Fruit fly (Drosophila melanogaster): ENCODE data around the gene CG13077.
A peak's percentile ranks its signal among the peaks of the same experiment; 100 is the strongest.

Gene CG13077

DNA sequence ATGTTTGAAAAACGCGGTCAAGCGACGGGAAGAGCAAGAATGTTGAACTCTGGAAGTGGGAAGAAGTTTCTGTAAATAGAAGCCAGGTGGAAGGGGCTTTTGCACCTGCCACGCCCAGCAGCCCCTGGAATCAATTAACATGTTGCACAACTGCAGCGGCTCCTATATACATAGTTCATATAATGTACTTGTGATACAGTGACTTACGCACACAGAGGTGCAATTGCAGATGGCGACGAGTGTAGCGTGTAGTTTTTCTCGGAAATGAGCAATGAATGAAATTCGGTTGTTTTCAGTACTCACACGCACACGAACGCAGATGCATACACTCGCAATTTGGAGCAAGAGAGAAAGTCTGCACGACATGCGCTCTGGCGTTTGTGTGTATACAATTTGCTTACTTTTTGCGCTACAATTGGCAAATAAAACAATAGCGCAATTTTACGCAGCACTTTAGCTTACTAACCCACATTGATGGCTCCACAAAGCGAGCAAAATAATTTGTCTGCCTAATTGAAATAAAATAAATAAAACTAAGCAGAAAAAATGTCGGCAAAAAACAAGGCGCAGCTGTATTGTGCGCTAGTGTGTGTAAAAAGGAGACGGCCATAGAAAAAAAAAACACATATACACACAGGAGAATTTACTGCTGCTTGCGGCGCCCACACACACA lies 10.8 kb downstream of the CG13077 start (continued):
- TF ChIP-seq Hr4 (GFP tag; optimal IDR thresholded peaks at IDR 0.05) (no peak), lz (GFP tag; optimal IDR thresholded peaks at IDR 0.05) (no peak), esn (GFP tag; optimal IDR thresholded peaks at IDR 0.05) (no peak), Ets21C (GFP tag; optimal IDR thresholded peaks at IDR 0.05) (no peak), Smox (GFP tag; optimal IDR thresholded peaks at IDR 0.05) (no peak), CG6163 (GFP tag; IDR thresholded peaks at IDR 0.05) (peak; percentile 63; the same call in 2 of the 3 replicates), Blimp-1 (GFP tag; optimal IDR thresholded peaks at IDR 0.05) (peak; percentile 12), Sox102F (GFP tag; optimal IDR thresholded peaks at IDR 0.05) (peak; percentile 1), spab (GFP tag; optimal IDR thresholded peaks at IDR 0.05) (no peak), CG10669 (GFP tag; optimal IDR thresholded peaks at IDR 0.05) (no peak), eg (GFP tag; IDR thresholded peaks at IDR 0.05) (0 out of 3 replicates have a peak, but pooled peaks have one; percentile 33), CG7368 (GFP tag; optimal IDR thresholded peaks at IDR 0.05) (no peak), CG34406 (GFP tag; optimal IDR thresholded peaks at IDR 0.05) (no peak), CG9139 (GFP tag; optimal IDR thresholded peaks at IDR 0.05) (no peak), fkh (GFP tag; optimal IDR thresholded peaks at IDR 0.05) (peak; percentile 73), CG11762 (GFP tag; optimal IDR thresholded peaks at IDR 0.05; ENCODE audit: insufficient read depth) (no peak), CG11294 (GFP tag; IDR thresholded peaks at IDR 0.05) (no peak), net (GFP tag; optimal IDR thresholded peaks at IDR 0.05) (no peak), fd59A (GFP tag; optimal IDR thresholded peaks at IDR 0.05) (peak; percentile 31), CG8119 (GFP tag; IDR thresholded peaks at IDR 0.05) (no peak), CG3919 (GFP tag; optimal IDR thresholded peaks at IDR 0.05) (no peak), OdsH (GFP tag; optimal IDR thresholded peaks at IDR 0.05) (no peak), pdm3 (GFP tag; optimal IDR thresholded peaks at IDR 0.05) (no peak), salr (GFP tag; optimal IDR thresholded peaks at IDR 0.05) (no peak), Lpt (GFP tag; optimal IDR thresholded peaks at IDR 0.05) (no peak), CG6808 (GFP tag; optimal IDR thresholded peaks at IDR 0.05) (no peak), CG1621 (tag; optimal IDR thresholded peaks at IDR 0.05) (no peak), Sox15 (GFP tag; optimal IDR thresholded peaks at IDR 0.05) (no peak), CG15336 (GFP tag; IDR thresholded peaks at IDR 0.05) (no peak), cyc (GFP tag; optimal IDR thresholded peaks at IDR 0.05) (no peak)

DNA sequence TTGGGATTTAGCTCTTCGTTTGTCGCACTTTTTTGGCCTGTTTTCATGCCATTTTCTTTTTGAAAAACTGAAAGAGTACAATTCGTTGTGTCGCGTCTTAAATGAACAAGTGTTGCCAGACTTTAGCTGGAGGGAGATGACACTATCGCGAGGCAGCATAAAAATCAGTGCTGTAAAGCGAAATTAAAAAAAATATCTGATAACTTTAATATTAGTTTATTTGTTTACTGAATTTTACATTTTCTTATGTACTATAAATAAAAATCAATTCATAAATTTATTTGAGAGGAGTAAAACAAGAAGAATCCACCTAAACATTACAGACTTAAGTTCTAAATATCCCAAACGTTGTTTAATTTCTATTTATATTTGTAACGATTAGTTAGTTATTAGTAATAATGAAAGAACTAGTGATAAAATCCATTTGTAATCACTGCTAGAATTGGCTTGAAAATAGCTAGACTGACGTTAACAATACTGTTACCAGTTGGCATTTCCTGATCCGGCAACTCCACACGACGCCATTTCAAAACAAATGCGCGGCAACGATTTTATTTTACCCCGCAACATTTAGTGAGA lies 11.6 kb downstream of the CG13077 start, which contains the start of the genes spi and msb1l:
TSS of gene spi (minus strand) at position 129 of the 579 bp plus-strand sequence.
TSS of gene msb1l (plus strand) at position 515 of the 579 bp plus-strand sequence.
- TF ChIP-seq CG8632 (GFP tag; optimal IDR thresholded peaks at IDR 0.05) (no peak), acj6 (GFP tag; optimal IDR thresholded peaks at IDR 0.05) (peak; percentile 41), Sox15 (GFP tag; optimal IDR thresholded peaks at IDR 0.05) (peak; percentile 21), CG4318 (GFP tag; optimal IDR thresholded peaks at IDR 0.05) (no peak), CG8319 (GFP tag; optimal IDR thresholded peaks at IDR 0.05) (peak; percentile 16), salr (GFP tag; optimal IDR thresholded peaks at IDR 0.05) (no peak), Smox (GFP tag; optimal IDR thresholded peaks at IDR 0.05) (peak; percentile 45), topi (GFP tag; optimal IDR thresholded peaks at IDR 0.05) (peak; percentile 12), Met (GFP tag; optimal IDR thresholded peaks at IDR 0.05) (peak; percentile 25), Sox14 (GFP tag; optimal IDR thresholded peaks at IDR 0.05) (peak; percentile 1), CG6792 (GFP tag; optimal IDR thresholded peaks at IDR 0.05) (no peak), OdsH (GFP tag; optimal IDR thresholded peaks at IDR 0.05) (peak; percentile 50), dac (GFP tag; optimal IDR thresholded peaks at IDR 0.05) (no peak), CG8119 (GFP tag; IDR thresholded peaks at IDR 0.05) (no peak), Eip78C (GFP tag) (peak; percentile 58), fd85E (GFP tag; optimal IDR thresholded peaks at IDR 0.05) (no peak), Eip93F (GFP tag; optimal IDR thresholded peaks at IDR 0.05) (no peak), dsx (GFP tag; optimal IDR thresholded peaks at IDR 0.05; ENCODE audit: poor library complexity, severe bottlenecking) (no peak), ss (GFP tag; optimal IDR thresholded peaks at IDR 0.05) (no peak), spab (GFP tag; optimal IDR thresholded peaks at IDR 0.05) (no peak), fkh (GFP tag; optimal IDR thresholded peaks at IDR 0.05) (no peak), CG6854 (GFP tag; optimal IDR thresholded peaks at IDR 0.05) (no peak), Hr38 (GFP tag; optimal IDR thresholded peaks at IDR 0.05) (no peak), Lpt (GFP tag; optimal IDR thresholded peaks at IDR 0.05) (no peak), Ets96B (tag; optimal IDR thresholded peaks at IDR 0.05) (no peak), cyc (GFP tag; optimal IDR thresholded peaks at IDR 0.05) (peak; percentile 48), vri (GFP tag; optimal IDR thresholded peaks at IDR 0.05) (no peak), CG7368 (GFP tag; optimal IDR thresholded peaks at IDR 0.05) (no peak), CG6163 (GFP tag; IDR thresholded peaks at IDR 0.05) (no peak), Blimp-1 (GFP tag; optimal IDR thresholded peaks at IDR 0.05) (peak; percentile 14)

Data from whole organism, prepupa.